Worm (Caenorhabditis elegans): Measurements from ENCODE around the gene ZK637.12.
A peak's percentile ranks its signal among the peaks of the same experiment; 100 is the strongest.

DNA sequence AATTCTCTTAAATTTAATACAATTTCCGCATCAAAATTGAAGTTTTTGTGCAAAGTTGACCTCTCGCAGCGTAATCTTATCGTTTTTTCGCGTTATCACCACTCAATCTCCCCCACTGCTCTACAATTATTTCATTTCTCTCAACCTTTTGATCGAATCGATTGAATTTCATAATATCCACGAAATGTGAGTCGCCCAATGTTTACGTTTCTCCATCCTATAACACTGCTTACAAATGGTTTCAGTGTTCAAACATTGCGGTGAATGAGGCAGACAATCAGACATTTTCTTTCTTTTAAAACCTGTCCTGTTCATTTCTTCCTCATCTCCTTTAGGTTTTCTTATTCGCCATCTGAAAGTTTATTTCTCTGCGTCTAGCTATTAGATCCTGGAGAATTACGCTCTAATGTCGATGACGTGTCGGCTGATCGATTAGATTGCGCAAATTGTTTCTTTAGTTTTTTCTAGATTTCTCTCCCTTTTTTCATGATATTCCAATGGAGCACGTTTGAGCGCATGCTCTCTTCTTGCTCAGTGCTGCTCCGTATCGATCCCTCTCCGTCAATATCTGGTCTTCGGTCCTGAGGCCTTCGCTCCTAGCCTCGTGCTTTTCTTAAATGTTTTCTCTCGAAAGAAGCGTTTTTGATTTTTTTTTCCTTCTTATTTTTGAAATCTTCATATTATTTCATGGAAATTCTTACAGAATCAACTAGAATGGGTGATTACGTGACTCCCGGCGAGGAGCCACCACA is 18.9 kb upstream of the ZK637.12 start, which contains the start of gene unc-32:
- TF ChIP-seq nhr-237 (tag; optimal IDR thresholded peaks at IDR 0.05) (no peak), ztf-11 (tag; optimal IDR thresholded peaks at IDR 0.05) (no peak), ces-1 (GFP tag; optimal IDR thresholded peaks at IDR 0.05) (peak; percentile 51), lin-13 (tag; optimal IDR thresholded peaks at IDR 0.05) (no peak), nhr-28 (tag; optimal IDR thresholded peaks at IDR 0.05) (no peak), lsy-2 (tag; optimal IDR thresholded peaks at IDR 0.05) (peak; percentile 8), nhr-76 (tag; optimal IDR thresholded peaks at IDR 0.05) (no peak), zip-8 (tag; optimal IDR thresholded peaks at IDR 0.05) (no peak), unc-62 (GFP tag; optimal IDR thresholded peaks at IDR 0.05) (peak; percentile 2), snpc-4 (tag; optimal IDR thresholded peaks at IDR 0.05) (no peak), tbx-8 (GFP tag; optimal IDR thresholded peaks at IDR 0.05) (no peak), sptf-1 (tag; optimal IDR thresholded peaks at IDR 0.05) (no peak)

All from whole organism, mixed stage, embryonic.